Worm (Caenorhabditis elegans): ENCODE measurements around the gene npr-6.

ce11 chrX:10274470-10274869, 11.1 kb downstream of the npr-6 start:
- TF ChIP-seq egl-27 (tag; optimal IDR thresholded peaks at IDR 0.05) (no peak), elt-2 (tag; optimal IDR thresholded peaks at IDR 0.05) (no peak), lin-39 (tag; optimal IDR thresholded peaks at IDR 0.05) (no peak), tbx-2 (tag; optimal IDR thresholded peaks at IDR 0.05) (no peak), nhr-77 (tag; optimal IDR thresholded peaks at IDR 0.05) (no peak)
